Fruit fly (Drosophila melanogaster): ENCODE data around the gene CG15756.
A peak's percentile ranks its signal among the peaks of the same experiment; 100 is the strongest.

The CG15756 gene

DNA sequence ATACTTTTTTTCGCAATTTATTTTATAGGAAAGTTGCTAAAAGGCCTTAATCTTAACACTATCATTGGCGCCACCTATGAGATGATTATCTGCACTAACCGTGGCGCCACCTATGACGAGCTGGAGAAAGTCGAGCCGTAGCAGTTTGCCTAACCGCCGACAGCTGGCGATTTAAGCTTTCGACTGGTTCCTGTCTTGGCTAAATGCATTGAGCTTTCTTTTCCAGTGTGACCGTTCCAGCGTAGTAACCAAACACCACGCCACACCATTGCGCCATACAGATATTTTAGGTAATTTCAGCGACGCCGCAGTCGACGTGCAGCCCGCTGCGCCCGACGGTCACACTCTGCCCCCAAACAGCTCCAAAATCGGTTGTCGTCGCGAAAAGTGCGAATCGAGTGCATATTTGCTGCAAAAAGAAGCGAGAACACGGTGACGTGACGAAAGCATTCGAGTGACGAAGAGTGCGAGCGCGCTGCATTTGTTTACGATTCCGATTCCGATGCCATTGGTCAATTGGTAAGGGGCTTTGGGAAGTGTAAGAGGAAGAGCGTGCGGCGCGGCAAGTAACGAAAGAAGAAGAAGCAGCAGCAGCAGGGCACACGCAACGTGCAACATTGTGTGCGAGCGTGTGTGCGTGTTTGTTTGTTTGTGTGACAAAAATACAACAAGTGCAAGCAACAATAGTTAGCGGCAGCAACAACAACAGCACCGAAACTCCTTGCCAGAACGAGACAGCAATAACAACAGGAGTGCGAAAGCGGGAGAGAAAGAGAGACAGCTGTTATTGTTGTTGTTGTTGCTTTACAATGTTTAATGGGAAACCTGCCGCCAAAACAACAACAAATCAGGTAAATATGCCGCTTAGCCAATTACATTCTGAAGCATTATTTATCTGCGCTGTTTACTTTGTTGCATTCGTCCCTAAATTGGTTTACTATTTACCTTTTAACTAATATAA lies 29.6 kb downstream of the CG15756 start, which contains the start of the genes CG46311 and Tpst (continued):
- TF ChIP-seq CG7928 (GFP tag; optimal IDR thresholded peaks at IDR 0.05) (peak; percentile 35), yki (optimal IDR thresholded peaks at IDR 0.05) (peak; percentile 23), pzg (GFP tag; optimal IDR thresholded peaks at IDR 0.05) (peak; percentile 98), lilli (GFP tag; optimal IDR thresholded peaks at IDR 0.05) (peak; percentile 62), CG1792 (GFP tag; optimal IDR thresholded peaks at IDR 0.05) (no peak), Asciz (GFP tag; optimal IDR thresholded peaks at IDR 0.05) (no peak), CG34422 (GFP tag; IDR thresholded peaks at IDR 0.05) (peak; percentile 65; the same call in 2 of the 3 replicates), CG9727 (GFP tag; optimal IDR thresholded peaks at IDR 0.05) (peak; percentile 9), Blimp-1 (GFP tag; optimal IDR thresholded peaks at IDR 0.05) (peak; percentile 34), ssp (GFP tag; IDR thresholded peaks at IDR 0.05) (peak; percentile 42), insv (GFP tag; optimal IDR thresholded peaks at IDR 0.05) (peak in 1 of 2 experiments; percentile 20), CG14050 (GFP tag; IDR thresholded peaks at IDR 0.05) (no peak), klu (GFP tag; IDR thresholded peaks at IDR 0.05) (no peak), CG11723 (GFP tag; optimal IDR thresholded peaks at IDR 0.05) (no peak), ac (GFP tag; optimal IDR thresholded peaks at IDR 0.05) (no peak), CG10979 (tag; optimal IDR thresholded peaks at IDR 0.05) (peak; percentile 100), HLH3B (GFP tag; IDR thresholded peaks at IDR 0.05) (peak; percentile 43; the same call in 1 of the 2 replicates), Ravus (GFP tag; IDR thresholded peaks at IDR 0.05) (peak; percentile 4; the same call in 1 of the 2 replicates), odd (GFP tag; optimal IDR thresholded peaks at IDR 0.05) (no peak), CG33557 (GFP tag; optimal IDR thresholded peaks at IDR 0.05) (peak; percentile 4), jing (GFP tag; optimal IDR thresholded peaks at IDR 0.05) (no peak), CG13775 (GFP tag; optimal IDR thresholded peaks at IDR 0.05) (peak; percentile 10), lola (GFP tag; optimal IDR thresholded peaks at IDR 0.05) (no peak), lmd (GFP tag; IDR thresholded peaks at IDR 0.05) (peak; percentile 73), CG16779 (GFP tag; IDR thresholded peaks at IDR 0.05) (no peak), CG32772 (GFP tag; IDR thresholded peaks at IDR 0.05) (peak; percentile 68), Neu2 (GFP tag; optimal IDR thresholded peaks at IDR 0.05; ENCODE audit: borderline replicate concordance) (peak; percentile 1), MBD-R2 (GFP tag; IDR thresholded peaks at IDR 0.05) (peak; percentile 52), tup (GFP tag; optimal IDR thresholded peaks at IDR 0.05) (no peak), CG14860 (GFP tag; IDR thresholded peaks at IDR 0.05; ENCODE audit: partially characterized antibody) (no peak), oc (tag; optimal IDR thresholded peaks at IDR 0.05) (no peak), CG7372 (GFP tag; IDR thresholded peaks at IDR 0.05) (peak; percentile 33; the same call in 1 of the 2 replicates), H15 (GFP tag; IDR thresholded peaks at IDR 0.05) (peak; percentile 72), CG5953 (GFP tag; IDR thresholded peaks at IDR 0.05) (0 out of 2 replicates have a peak, but pooled peaks have one; percentile 27), org-1 (GFP tag; optimal IDR thresholded peaks at IDR 0.05) (no peak), B-H1 (GFP tag; IDR thresholded peaks at IDR 0.05) (no peak; the same call in 2 of the 3 replicates), CG3847 (GFP tag; IDR thresholded peaks at IDR 0.05) (peak; percentile 79), CG17385 (GFP tag; optimal IDR thresholded peaks at IDR 0.05) (peak; percentile 96), CG12155 (GFP tag; optimal IDR thresholded peaks at IDR 0.05) (peak; percentile 47), CG11247 (GFP tag; IDR thresholded peaks at IDR 0.05) (peak; percentile 84), wdn (GFP tag; IDR thresholded peaks at IDR 0.05) (no peak), Ada2b (GFP tag; IDR thresholded peaks at IDR 0.05) (peak; percentile 60), CG7839 (tag; optimal IDR thresholded peaks at IDR 0.05) (peak; percentile 66), chn (GFP tag; optimal IDR thresholded peaks at IDR 0.05) (peak; percentile 36), ttk (GFP tag; IDR thresholded peaks at IDR 0.05) (peak; percentile 34; the same call in 1 of the 2 replicates), chif (GFP tag; optimal IDR thresholded peaks at IDR 0.05) (peak; percentile 6 to 83), CG10543 (GFP tag; optimal IDR thresholded peaks at IDR 0.05) (peak; percentile 10), lov (optimal IDR thresholded peaks at IDR 0.05) (no peak), lov (GFP tag; IDR thresholded peaks at IDR 0.05) (peak; percentile 62; the same call in 1 of the 3 replicates)
